Fruit fly (Drosophila melanogaster) whole organism, embryonic: ENCODE data around the gene Ror.
A peak's percentile ranks its signal among the peaks of the same experiment; 100 is the strongest.

Source experiments
- Bgb ChIP-seq: fragments of 200-800 bp; sonication (Bioruptor generic); IDR thresholded peaks from 2 replicates; pipeline ENCODE4 v1.3.6; 2022; ENCODE audit warnings: missing biosample characterization, missing genetic modification characterization; ENCODE audit not compliant: partially characterized antibody
- CG11456 ChIP-seq: fragments of 200-800 bp; sonication (Bioruptor generic); IDR thresholded peaks from 3 replicates; pipeline ENCODE4 v1.3.6; 2022; ENCODE audit warnings: missing biosample characterization, missing genetic modification characterization
- CG4424 ChIP-seq: fragments of 200-800 bp; sonication (Bioruptor generic); optimal IDR thresholded peaks from 3 replicates; lab custom pipeline; 2016; ENCODE audit warnings: missing biosample characterization, missing genetic modification characterization
- CG8359 ChIP-seq: fragments of 200-800 bp; sonication (Bioruptor generic); optimal IDR thresholded peaks from 2 replicates; lab custom pipeline; 2017; ENCODE audit warnings: missing biosample characterization, mild to moderate bottlenecking, missing genetic modification characterization, borderline replicate concordance
- Hr51 ChIP-seq, 2 experiments: fragments of 200-800 bp; sonication (Bioruptor generic); optimal IDR thresholded peaks; 2 replicates in 1 of 2; 3 replicates in 1 of 2; lab custom pipeline; 2016 to 2018; ENCODE audit warnings: missing biosample characterization in 2 of 2, missing genetic modification characterization in 2 of 2, mild to moderate bottlenecking in 1 of 2, moderate library complexity in 1 of 2
- cad ChIP-seq: fragments of >200 bp; optimal IDR thresholded peaks from 2 replicates; lab custom pipeline; 2017; ENCODE audit warnings: missing biosample characterization, missing genetic modification characterization
- gt ChIP-seq: fragments of 200-800 bp; sonication (Bioruptor generic); IDR thresholded peaks from 2 replicates; pipeline ENCODE4 v1.3.6; 2022; ENCODE audit warnings: missing biosample characterization, missing genetic modification characterization
- luna ChIP-seq: fragments of 200-800 bp; sonication (Bioruptor generic); optimal IDR thresholded peaks from 2 replicates; lab custom pipeline; 2016; ENCODE audit warnings: missing biosample characterization, missing genetic modification characterization
- sd ChIP-seq: fragments of 200-800 bp; sonication (Bioruptor generic); optimal IDR thresholded peaks from 3 replicates; lab custom pipeline; 2018; ENCODE audit warnings: missing biosample characterization, mild to moderate bottlenecking, missing genetic modification characterization, moderate library complexity
- so ChIP-seq: fragments of 200-800 bp; sonication (Bioruptor generic); IDR thresholded peaks from 3 replicates; pipeline ENCODE4 v1.3.6; 2022; ENCODE audit warnings: missing biosample characterization, missing genetic modification characterization
- unc-4 ChIP-seq: fragments of 200-800 bp; sonication (Bioruptor generic); IDR thresholded peaks from 2 replicates; pipeline ENCODE4 v1.3.6; 2022; ENCODE audit warnings: missing biosample characterization, missing genetic modification characterization; ENCODE audit not compliant: partially characterized antibody

dm6 chr2L:10298306-10298705 lies 46.7 kb downstream of the Ror start:
- TF ChIP-seq CG11456 (GFP tag; lab: Robert Waterston, UW) (no peak), CG8359 (no peak), CG4424 (no peak), sd (peak; percentile 95), cad (GFP tag; lab: Kevin White, UChicago) (no peak), gt (no peak), so (GFP tag; lab: Robert Waterston, UW) (no peak), Bgb (GFP tag; lab: Robert Waterston, UW) (peak; percentile 73), unc-4 (GFP tag; lab: Robert Waterston, UW) (no peak), luna (peak; percentile 28), Hr51 (GFP tag; optimal IDR thresholded peaks at IDR 0.05; lab: Kevin White, UChicago) (no peak)
